Worm (Caenorhabditis elegans) whole organism, L2 larva: ENCODE measurements around the gene srt-16.

Experiments
- C34F6.9 ChIP-seq: fragments of 150-350 bp; optimal IDR thresholded peaks from 2 replicates; lab custom pipeline; 2014; ENCODE audit warnings: missing biosample characterization, missing genetic modification characterization
- R02D3.7 ChIP-seq: fragments of 150-350 bp; optimal IDR thresholded peaks from 2 replicates; lab custom pipeline; 2014; ENCODE audit warnings: missing biosample characterization, missing genetic modification characterization
- Y55F3AM.14 ChIP-seq: fragments of 200-800 bp; sonication (Bioruptor generic); optimal IDR thresholded peaks from 2 replicates; lab custom pipeline; 2018; ENCODE audit warnings: mild to moderate bottlenecking, missing genetic modification characterization, missing compliant biosample characterization
- ZK546.5 ChIP-seq: sonication (generic microtip); optimal IDR thresholded peaks from 2 replicates; lab custom pipeline; 2017; ENCODE audit warnings: missing biosample characterization, missing genetic modification characterization
- aly-2 ChIP-seq: fragments of 150-350 bp; optimal IDR thresholded peaks from 2 replicates; lab custom pipeline; 2014; ENCODE audit warnings: missing biosample characterization, missing genetic modification characterization
- ama-1 ChIP-seq: fragments of 150-350 bp; optimal IDR thresholded peaks from 2 replicates; lab custom pipeline; 2018; ENCODE audit warnings: inconsistent platforms
- blmp-1 ChIP-seq: sonication (generic microtip); optimal IDR thresholded peaks from 2 replicates; lab custom pipeline; 2017; ENCODE audit warnings: missing genetic modification characterization, mild to moderate bottlenecking, missing compliant biosample characterization, antibody characterized with exemption, moderate library complexity; ENCODE audit not compliant: insufficient read depth
- ceh-16 ChIP-seq: fragments of 150-350 bp; optimal IDR thresholded peaks from 2 replicates; lab custom pipeline; 2014; ENCODE audit warnings: missing biosample characterization, missing genetic modification characterization
- ceh-82 ChIP-seq: fragments of 150-350 bp; optimal IDR thresholded peaks from 2 replicates; lab custom pipeline; 2014; ENCODE audit warnings: missing biosample characterization, missing genetic modification characterization
- crh-2 ChIP-seq: sonication (generic microtip); optimal IDR thresholded peaks from 2 replicates; lab custom pipeline; 2017; ENCODE audit warnings: missing biosample characterization, missing genetic modification characterization
- egl-27 ChIP-seq: sonication (generic microtip); optimal IDR thresholded peaks from 3 replicates; lab custom pipeline; 2017; ENCODE audit warnings: missing biosample characterization, missing genetic modification reagents, missing genetic modification characterization
- fos-1 ChIP-seq: fragments of 150-350 bp; optimal IDR thresholded peaks from 2 replicates; lab custom pipeline; 2014; ENCODE audit warnings: missing biosample characterization, missing genetic modification characterization
- gmeb-1 ChIP-seq: fragments of 150-350 bp; optimal IDR thresholded peaks from 2 replicates; lab custom pipeline; 2014; ENCODE audit warnings: missing biosample characterization, missing genetic modification characterization
- lin-13 ChIP-seq: fragments of 150-350 bp; optimal IDR thresholded peaks from 2 replicates; lab custom pipeline; 2014; ENCODE audit warnings: missing biosample characterization, missing genetic modification reagents, missing genetic modification characterization
- lin-39 ChIP-seq: fragments of 150-350 bp; optimal IDR thresholded peaks from 2 replicates; lab custom pipeline; 2014; ENCODE audit warnings: missing biosample characterization, missing genetic modification reagents, missing genetic modification characterization
- lsy-2 ChIP-seq, 2 experiments: fragments of 150-350 bp in 1 of 2; sonication (generic microtip) in 1 of 2; optimal IDR thresholded peaks; 2 replicates each; lab custom pipeline; 2014 to 2017; ENCODE audit warnings: missing biosample characterization in 2 of 2, missing genetic modification characterization in 2 of 2
- mab-5 ChIP-seq: fragments of 150-350 bp; optimal IDR thresholded peaks from 2 replicates; lab custom pipeline; 2014; ENCODE audit warnings: missing biosample characterization, missing genetic modification characterization
- mbf-1 ChIP-seq: sonication (generic microtip); optimal IDR thresholded peaks from 2 replicates; lab custom pipeline; 2017; ENCODE audit warnings: missing biosample characterization, missing genetic modification characterization
- mdl-1 ChIP-seq, 2 experiments: fragments of 150-350 bp in 1 of 2; sonication (generic microtip) in 1 of 2; optimal IDR thresholded peaks; 2 replicates each; lab custom pipeline; 2017; ENCODE audit warnings: missing biosample characterization in 2 of 2, missing genetic modification characterization in 2 of 2
- nhr-10 ChIP-seq: sonication (generic microtip); optimal IDR thresholded peaks from 2 replicates; lab custom pipeline; 2017; ENCODE audit warnings: missing biosample characterization, missing genetic modification characterization
- nhr-12 ChIP-seq: fragments of 150-350 bp; optimal IDR thresholded peaks from 2 replicates; lab custom pipeline; 2014; ENCODE audit warnings: missing biosample characterization, missing genetic modification characterization
- nhr-21 ChIP-seq: fragments of 150-350 bp; optimal IDR thresholded peaks from 2 replicates; lab custom pipeline; 2014; ENCODE audit warnings: missing biosample characterization, missing genetic modification characterization
- nhr-23 ChIP-seq: fragments of 150-350 bp; optimal IDR thresholded peaks from 2 replicates; lab custom pipeline; 2014; ENCODE audit warnings: missing biosample characterization, missing genetic modification reagents, missing genetic modification characterization
- nhr-25 ChIP-seq: fragments of 150-350 bp; sonication (generic microtip); optimal IDR thresholded peaks from 3 replicates; lab custom pipeline; 2014; ENCODE audit warnings: missing biosample characterization, missing genetic modification characterization
- nhr-6 ChIP-seq: fragments of 150-350 bp; optimal IDR thresholded peaks from 2 replicates; lab custom pipeline; 2014; ENCODE audit warnings: missing biosample characterization, missing genetic modification characterization
- peb-1 ChIP-seq: fragments of 150-350 bp; optimal IDR thresholded peaks from 2 replicates; lab custom pipeline; 2014; ENCODE audit warnings: missing biosample characterization, missing genetic modification characterization
- skn-1 ChIP-seq: sonication (generic microtip); optimal IDR thresholded peaks from 2 replicates; lab custom pipeline; 2017; ENCODE audit warnings: missing biosample characterization, missing genetic modification characterization
- sma-3 ChIP-seq: sonication (generic microtip); optimal IDR thresholded peaks from 2 replicates; lab custom pipeline; 2016; ENCODE audit warnings: missing genetic modification reagents, missing genetic modification characterization, missing compliant biosample characterization
- sma-9 ChIP-seq, 2 experiments: fragments of 150-350 bp in 1 of 2; sonication (generic microtip) in 1 of 2; optimal IDR thresholded peaks; 2 replicates each; lab custom pipeline; 2014 to 2016; ENCODE audit warnings: missing genetic modification characterization in 2 of 2, mild to moderate bottlenecking in 1 of 2, missing biosample characterization in 1 of 2, missing compliant biosample characterization in 1 of 2, missing genetic modification reagents in 1 of 2, moderate library complexity in 1 of 2
- unc-55 ChIP-seq: fragments of 150-350 bp; sonication (generic microtip); optimal IDR thresholded peaks from 3 replicates; lab custom pipeline; 2014; ENCODE audit warnings: missing biosample characterization, missing genetic modification reagents, missing genetic modification characterization
- zag-1 ChIP-seq: fragments of 150-350 bp; optimal IDR thresholded peaks from 2 replicates; lab custom pipeline; 2014; ENCODE audit warnings: missing biosample characterization, missing genetic modification characterization
- ztf-1 ChIP-seq: fragments of 200-800 bp; sonication (Bioruptor generic); conservative IDR thresholded peaks from 2 replicates; pipeline ENCODE4 v1.3.6; 2022; ENCODE audit warnings: missing genetic modification characterization, missing compliant biosample characterization
- ztf-11 ChIP-seq: sonication (generic microtip); optimal IDR thresholded peaks from 2 replicates; lab custom pipeline; 2017; ENCODE audit warnings: missing biosample characterization, missing genetic modification characterization
- ztf-4 ChIP-seq: fragments of 150-350 bp; optimal IDR thresholded peaks from 2 replicates; lab custom pipeline; 2014; ENCODE audit warnings: missing biosample characterization, missing genetic modification characterization

srt-16 gene

ce11 chrV:3024274-3024673 lies 40.0 kb downstream of the srt-16 start, which contains the start of gene asp-8:
Gene asp-8, plus strand, starts transcription at chrV:3024549.
- TF ChIP-seq ceh-16 (no peak), lsy-2 (tag; optimal IDR thresholded peaks at IDR 0.05; lab: Kevin White, UChicago) (no peak), nhr-25 (tag; lab: Kevin White, UChicago) (no peak), ztf-4 (no peak), sma-9 (GFP tag; optimal IDR thresholded peaks at IDR 0.05; lab: Kevin White, UChicago) (peak; percentile 45), sma-9 (tag; optimal IDR thresholded peaks at IDR 0.05; lab: Kevin White, UChicago) (no peak), ama-1 (lab: Kevin White, UChicago) (no peak), peb-1 (tag; lab: Kevin White, UChicago) (no peak), fos-1 (tag; lab: Kevin White, UChicago) (peak; percentile 28), mdl-1 (tag; optimal IDR thresholded peaks at IDR 0.05; lab: Kevin White, UChicago) (no peak), ztf-1 (GFP tag; lab: Robert Waterston, UW) (no peak), aly-2 (no peak)

DNA sequence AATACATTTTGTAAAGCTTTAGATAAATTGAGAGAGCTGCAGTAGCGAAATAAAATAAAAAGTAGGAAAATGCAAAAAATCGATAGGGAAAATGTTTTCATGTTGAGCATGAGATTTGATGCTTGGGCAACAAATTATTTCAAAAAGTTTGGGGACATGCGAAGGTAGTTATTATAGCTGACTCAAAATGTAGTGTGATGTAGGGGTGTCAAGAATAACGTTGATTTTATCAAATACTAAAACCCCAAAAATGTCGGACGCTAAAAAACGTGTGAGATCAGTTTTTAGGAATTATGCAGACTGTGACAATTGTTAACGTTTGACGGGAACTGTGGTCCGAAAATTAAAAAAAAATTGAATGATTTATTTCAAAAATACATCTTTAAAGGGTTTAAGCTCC lies 43.0 kb downstream of the srt-16 start, which contains the start of gene irld-12:
TSS of gene irld-12 (minus strand) at position 101 of the 400 bp plus-strand sequence.
- no peak for TF ChIP-seq ztf-1 (GFP tag; lab: Robert Waterston, UW)
- TF ChIP-seq nhr-12 (tag; lab: Kevin White, UChicago): no peak
- no peak for TF ChIP-seq ama-1 (lab: Kevin White, UChicago)
- TF ChIP-seq nhr-23: no peak
- TF ChIP-seq nhr-10: no peak
- no peak for TF ChIP-seq blmp-1 (tag; lab: Kevin White, UChicago)
- TF ChIP-seq sma-3: no peak
- no peak for TF ChIP-seq fos-1 (tag; lab: Kevin White, UChicago)
- TF ChIP-seq zag-1 (tag; lab: Kevin White, UChicago): no peak
- no peak for TF ChIP-seq mab-5 (tag; lab: Kevin White, UChicago)
- no peak for TF ChIP-seq sma-9 (GFP tag; optimal IDR thresholded peaks at IDR 0.05; lab: Kevin White, UChicago)
- no peak for TF ChIP-seq sma-9 (tag; optimal IDR thresholded peaks at IDR 0.05; lab: Kevin White, UChicago)
- no peak for TF ChIP-seq lin-39
- no peak for TF ChIP-seq Y55F3AM.14 (GFP tag; lab: Kevin White, UChicago)
- TF ChIP-seq mbf-1 (tag; lab: Kevin White, UChicago): no peak
- no peak for TF ChIP-seq C34F6.9
- TF ChIP-seq R02D3.7 (tag; lab: Kevin White, UChicago): no peak

- TF ChIP-seq nhr-23 (no peak), crh-2 (tag; lab: Kevin White, UChicago) (no peak), sma-3 (no peak)
These were observed 46.4 kb downstream of the srt-16 start for ce11 chrV:3017930-3018329.

ce11 chrV:3014185-3014584 lies 50.1 kb downstream of the srt-16 start, which contains the start of gene K12D9.1:
Gene K12D9.1, plus strand, starts transcription at chrV:3014485.
- TF ChIP-seq crh-2 (tag; lab: Kevin White, UChicago) (no peak), ZK546.5 (tag; lab: Kevin White, UChicago) (no peak), sma-3 (no peak), ceh-82 (tag; lab: Kevin White, UChicago) (no peak), nhr-10 (no peak), lin-13 (no peak), ztf-1 (GFP tag; lab: Robert Waterston, UW) (no peak), ztf-11 (tag; lab: Kevin White, UChicago) (no peak), blmp-1 (tag; lab: Kevin White, UChicago) (no peak), C34F6.9 (no peak), unc-55 (no peak), lsy-2 (tag; optimal IDR thresholded peaks at IDR 0.05; lab: Kevin White, UChicago) (no peak), nhr-6 (tag; lab: Kevin White, UChicago) (no peak), nhr-21 (no peak), egl-27 (tag; lab: Kevin White, UChicago) (no peak), gmeb-1 (tag; lab: Kevin White, UChicago) (no peak), ama-1 (lab: Kevin White, UChicago) (no peak), ztf-4 (no peak), skn-1 (tag; lab: Kevin White, UChicago) (no peak)
